Worm (Caenorhabditis elegans) whole organism, L1 larva: ENCODE data around the gene C38D4.7.

Source experiments
- F16B12.6 ChIP-seq: fragments of 150-350 bp; optimal IDR thresholded peaks from 2 replicates; lab custom pipeline; 2014; ENCODE audit warnings: missing biosample characterization, missing genetic modification characterization
- alr-1 ChIP-seq: fragments of 200-800 bp; sonication (Bioruptor generic); optimal IDR thresholded peaks from 2 replicates; lab custom pipeline; 2018; ENCODE audit warnings: borderline replicate concordance, mild to moderate bottlenecking, missing genetic modification characterization, missing compliant biosample characterization
- ama-1 ChIP-seq: fragments of 150-350 bp; optimal IDR thresholded peaks from 2 replicates; lab custom pipeline; 2014
- blmp-1 ChIP-seq: fragments of 150-350 bp; optimal IDR thresholded peaks from 2 replicates; lab custom pipeline; 2014; ENCODE audit warnings: missing biosample characterization, missing genetic modification characterization
- ceh-8 ChIP-seq: fragments of 200-800 bp; sonication (Bioruptor generic); optimal IDR thresholded peaks from 2 replicates; lab custom pipeline; 2018; ENCODE audit warnings: mild to moderate bottlenecking, missing genetic modification characterization, moderate library complexity, missing compliant biosample characterization
- ces-1 ChIP-seq: fragments of 150-350 bp; optimal IDR thresholded peaks from 2 replicates; lab custom pipeline; 2014; ENCODE audit warnings: missing biosample characterization, missing genetic modification reagents, missing genetic modification characterization
- dsc-1 ChIP-seq: sonication (generic microtip); optimal IDR thresholded peaks from 2 replicates; lab custom pipeline; 2016; ENCODE audit warnings: mild to moderate bottlenecking, missing genetic modification characterization, missing compliant biosample characterization
- egl-13 ChIP-seq: sonication (generic microtip); optimal IDR thresholded peaks from 2 replicates; lab custom pipeline; 2016; ENCODE audit warnings: missing genotype, missing genetic modification reagents, missing genetic modification characterization, missing compliant biosample characterization
- elt-2 ChIP-seq: sonication (generic microtip); optimal IDR thresholded peaks from 2 replicates; lab custom pipeline; 2016; ENCODE audit warnings: missing genetic modification characterization, mild to moderate bottlenecking, inconsistent platforms, missing compliant biosample characterization, missing genetic modification reagents
- elt-3 ChIP-seq, 6 experiments: fragments of 150-350 bp in 1 of 6; sonication (generic microtip); optimal IDR thresholded peaks; 2 replicates each; lab custom pipeline; 2017 to 2018; ENCODE audit warnings: missing biosample characterization in 6 of 6, missing genetic modification characterization in 6 of 6, inconsistent platforms in 1 of 6
- ets-5 ChIP-seq: fragments of 200-800 bp; sonication (Bioruptor generic); IDR thresholded peaks from 2 replicates; pipeline ENCODE4 v1.3.6; 2022; ENCODE audit warnings: missing genetic modification characterization, missing compliant biosample characterization
- fkh-10 ChIP-seq: sonication (generic microtip); optimal IDR thresholded peaks from 2 replicates; lab custom pipeline; 2017; ENCODE audit warnings: missing biosample characterization, missing genetic modification reagents, missing genetic modification characterization
- fkh-4 ChIP-seq: sonication (generic microtip); optimal IDR thresholded peaks from 2 replicates; lab custom pipeline; 2016; ENCODE audit warnings: missing compliant biosample characterization, missing genetic modification characterization, borderline replicate concordance
- fos-1 ChIP-seq: fragments of 150-350 bp; optimal IDR thresholded peaks from 2 replicates; lab custom pipeline; 2014; ENCODE audit warnings: missing biosample characterization, missing genetic modification characterization
- grh-1 ChIP-seq: fragments of 200-800 bp; sonication (Bioruptor generic); IDR thresholded peaks from 2 replicates; pipeline ENCODE4 v1.3.6; 2022; ENCODE audit warnings: missing genetic modification reagents, missing genetic modification characterization, missing compliant biosample characterization
- hlh-17 ChIP-seq: fragments of 200-800 bp; sonication (Bioruptor generic); optimal IDR thresholded peaks from 2 replicates; lab custom pipeline; 2018; ENCODE audit warnings: missing genetic modification characterization, mild to moderate bottlenecking, missing compliant biosample characterization, moderate library complexity, borderline replicate concordance
- irx-1 ChIP-seq: sonication (generic microtip); optimal IDR thresholded peaks from 2 replicates; lab custom pipeline; 2016; ENCODE audit warnings: missing genetic modification characterization, missing compliant biosample characterization
- isw-1 ChIP-seq: fragments of 200-800 bp; sonication (Bioruptor generic); IDR thresholded peaks from 2 replicates; pipeline ENCODE4 v1.3.6; 2022; ENCODE audit warnings: missing genetic modification characterization, missing compliant biosample characterization
- lin-39 ChIP-seq: fragments of 150-350 bp; optimal IDR thresholded peaks from 2 replicates; lab custom pipeline; 2014; ENCODE audit warnings: missing biosample characterization, missing genetic modification reagents, missing genetic modification characterization
- lir-3 ChIP-seq: sonication (generic microtip); optimal IDR thresholded peaks from 2 replicates; lab custom pipeline; 2016; ENCODE audit warnings: mild to moderate bottlenecking, missing genetic modification characterization, moderate library complexity, missing compliant biosample characterization; ENCODE audit not compliant: poor library complexity
- mab-9 ChIP-seq: fragments of 200-800 bp; sonication (Bioruptor generic); IDR thresholded peaks from 2 replicates; pipeline ENCODE4 v1.3.6; 2022; ENCODE audit warnings: missing genetic modification reagents, missing genetic modification characterization, missing compliant biosample characterization
- mdl-1 ChIP-seq, 2 experiments: fragments of 150-350 bp; optimal IDR thresholded peaks; 2 replicates each; lab custom pipeline; 2014 to 2017; ENCODE audit warnings: missing biosample characterization in 2 of 2, missing genetic modification characterization in 2 of 2, inconsistent platforms in 1 of 2
- mef-2 ChIP-seq: fragments of 150-350 bp; optimal IDR thresholded peaks from 2 replicates; lab custom pipeline; 2014; ENCODE audit warnings: missing biosample characterization, missing genetic modification characterization
- nhr-11 ChIP-seq: fragments of 150-350 bp; optimal IDR thresholded peaks from 2 replicates; lab custom pipeline; 2014; ENCODE audit warnings: missing biosample characterization, missing genetic modification characterization
- nhr-71 ChIP-seq: sonication (generic microtip); optimal IDR thresholded peaks from 2 replicates; lab custom pipeline; 2016; ENCODE audit warnings: mild to moderate bottlenecking, missing genetic modification characterization, moderate library complexity, missing compliant biosample characterization
- nhr-76 ChIP-seq: sonication (generic microtip); optimal IDR thresholded peaks from 2 replicates; lab custom pipeline; 2017; ENCODE audit warnings: missing biosample characterization, missing genetic modification characterization
- nhr-84 ChIP-seq: sonication (generic microtip); optimal IDR thresholded peaks from 2 replicates; lab custom pipeline; 2017; ENCODE audit warnings: missing biosample characterization, missing genetic modification characterization
- nhr-90 ChIP-seq: sonication (generic microtip); optimal IDR thresholded peaks from 2 replicates; lab custom pipeline; 2016; ENCODE audit warnings: mild to moderate bottlenecking, missing genetic modification characterization, missing compliant biosample characterization; ENCODE audit not compliant: poor library complexity
- rnt-1 ChIP-seq: sonication (generic microtip); optimal IDR thresholded peaks from 2 replicates; lab custom pipeline; 2016; ENCODE audit warnings: mild to moderate bottlenecking, missing genetic modification characterization, moderate library complexity, missing compliant biosample characterization
- skn-1 ChIP-seq: fragments of 150-350 bp; optimal IDR thresholded peaks from 2 replicates; lab custom pipeline; 2014; ENCODE audit warnings: missing biosample characterization, missing genetic modification characterization
- sox-4 ChIP-seq: sonication (generic microtip); optimal IDR thresholded peaks from 2 replicates; lab custom pipeline; 2016; ENCODE audit warnings: missing genetic modification characterization, missing compliant biosample characterization
- tbx-2 ChIP-seq: sonication (generic microtip); optimal IDR thresholded peaks from 2 replicates; lab custom pipeline; 2016; ENCODE audit warnings: missing genetic modification characterization, missing compliant biosample characterization
- unc-130 ChIP-seq: fragments of 150-350 bp; optimal IDR thresholded peaks from 2 replicates; lab custom pipeline; 2017; ENCODE audit warnings: missing biosample characterization, missing genetic modification characterization, inconsistent platforms
- unc-86 ChIP-seq: sonication (generic microtip); optimal IDR thresholded peaks from 2 replicates; lab custom pipeline; 2016; ENCODE audit warnings: missing genetic modification characterization, missing compliant biosample characterization
- zag-1 ChIP-seq: fragments of 150-350 bp; optimal IDR thresholded peaks from 2 replicates; lab custom pipeline; 2014; ENCODE audit warnings: missing biosample characterization, missing genetic modification characterization
- zip-4 ChIP-seq: fragments of 200-800 bp; sonication (Bioruptor generic); optimal IDR thresholded peaks from 2 replicates; lab custom pipeline; 2018; ENCODE audit warnings: mild to moderate bottlenecking, missing genetic modification characterization, moderate library complexity, missing compliant biosample characterization
- ztf-4 ChIP-seq: fragments of 150-350 bp; optimal IDR thresholded peaks from 2 replicates; lab custom pipeline; 2014; ENCODE audit warnings: missing biosample characterization, missing genetic modification characterization

The C38D4.7 gene

DNA sequence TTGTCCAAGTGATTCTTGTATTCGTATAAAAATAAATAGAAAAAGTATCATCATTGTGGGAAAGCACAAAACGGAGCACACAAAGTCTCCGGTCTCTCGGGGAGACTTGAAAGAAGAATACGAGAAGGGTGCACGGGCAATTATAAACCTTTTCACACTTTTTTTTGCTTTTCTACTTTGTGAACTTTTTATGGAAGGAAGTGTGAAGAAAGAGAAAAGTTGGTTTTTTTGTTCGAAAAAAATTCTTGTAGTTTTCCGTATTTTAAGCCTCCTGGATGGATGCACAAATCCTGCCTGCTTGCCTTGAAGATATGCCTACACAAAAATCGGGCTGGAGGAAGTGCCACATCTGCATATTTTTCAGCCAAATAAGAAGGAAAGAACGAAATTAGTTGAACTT, 33.1 kb downstream of the C38D4.7 start, which contains the start of gene B0393.7:
Gene B0393.7 (minus strand): TSS at position 101 of the 400 bp plus-strand sequence.
- TF ChIP-seq ceh-8 (GFP tag; lab: Kevin White, UChicago) (no peak), fos-1 (tag; lab: Kevin White, UChicago) (no peak), ets-5 (GFP tag; lab: Robert Waterston, UW) (no peak), mef-2 (no peak), nhr-11 (tag; lab: Kevin White, UChicago) (no peak), blmp-1 (tag; lab: Kevin White, UChicago) (no peak)

- TF ChIP-seq elt-3 (tag; optimal IDR thresholded peaks at IDR 0.05; lab: Kevin White, UChicago) (peak in 1 of 6 experiments; percentile 14), blmp-1 (tag; lab: Kevin White, UChicago) (peak; percentile 94), unc-86 (tag; lab: Kevin White, UChicago) (no peak), egl-13 (no peak), tbx-2 (tag; lab: Kevin White, UChicago) (no peak), mab-9 (GFP tag; lab: Robert Waterston, UW) (no peak), zip-4 (no peak), lin-39 (tag; lab: Kevin White, UChicago) (no peak), nhr-84 (tag; lab: Kevin White, UChicago) (no peak)
Measured at ce11 chrIII:4767869-4768645, 43.0 kb downstream of the C38D4.7 start.

ce11 chrIII:4766842-4767241, 44.3 kb downstream of the C38D4.7 start:
- no peak for TF ChIP-seq dsc-1 (tag; lab: Kevin White, UChicago)
- TF ChIP-seq rnt-1 (tag; lab: Kevin White, UChicago), result no peak
- no peak for TF ChIP-seq ces-1 (GFP tag; lab: Kevin White, UChicago)
- TF ChIP-seq blmp-1 (tag; lab: Kevin White, UChicago), result peak; percentile 59
- no peak for TF ChIP-seq ztf-4
- peak in 1 of 6 experiments; percentile 5 for TF ChIP-seq elt-3 (tag; optimal IDR thresholded peaks at IDR 0.05; lab: Kevin White, UChicago)
- TF ChIP-seq elt-2 (tag; lab: Kevin White, UChicago), result peak; percentile 39
- TF ChIP-seq unc-86 (tag; lab: Kevin White, UChicago), result no peak
- no peak for TF ChIP-seq hlh-17 (GFP tag; lab: Kevin White, UChicago)
- no peak for TF ChIP-seq zag-1 (tag; lab: Kevin White, UChicago)

DNA sequence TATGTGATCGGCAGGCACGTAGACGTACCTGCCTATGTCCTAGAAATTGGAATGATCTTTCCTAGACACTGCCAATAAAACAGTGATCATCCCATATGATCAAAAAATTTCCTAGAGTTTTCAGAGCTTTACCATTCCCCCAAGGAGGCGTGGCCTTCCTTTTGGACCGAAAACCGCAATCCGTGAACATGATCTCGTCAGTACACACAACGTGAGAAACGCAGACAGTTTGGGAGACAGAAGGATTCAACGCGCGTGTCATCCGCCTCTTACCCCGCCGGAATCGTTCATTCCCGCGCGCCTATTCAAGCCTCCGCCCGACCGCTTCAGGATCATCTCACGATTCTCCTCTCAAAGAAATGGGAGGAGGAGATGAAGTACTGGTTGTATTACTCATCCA, 45.6 kb downstream of the C38D4.7 start, which contains the start of gene B0393.5:
Gene B0393.5 (plus strand): TSS at position 301 of the 400 bp plus-strand sequence.
- TF ChIP-seq zip-4 (no peak), sox-4 (no peak), alr-1 (tag; lab: Kevin White, UChicago) (no peak), ama-1 (lab: Kevin White, UChicago) (no peak), nhr-71 (no peak), skn-1 (tag; lab: Kevin White, UChicago) (no peak), isw-1 (GFP tag; lab: Robert Waterston, UW) (no peak), mdl-1 (tag; optimal IDR thresholded peaks at IDR 0.05; lab: Kevin White, UChicago) (no peak), fkh-4 (tag; lab: Kevin White, UChicago) (no peak), ets-5 (GFP tag; lab: Robert Waterston, UW) (no peak), lir-3 (tag; lab: Kevin White, UChicago) (no peak), F16B12.6 (no peak), irx-1 (tag; lab: Kevin White, UChicago) (no peak), fkh-10 (GFP tag; lab: Kevin White, UChicago) (no peak), unc-130 (tag; lab: Kevin White, UChicago) (no peak), grh-1 (GFP tag; lab: Robert Waterston, UW) (no peak), nhr-11 (tag; lab: Kevin White, UChicago) (no peak), nhr-90 (no peak), nhr-76 (tag; lab: Kevin White, UChicago) (no peak)
